ENCODE assay signal across 6 worm cellular contexts in genomic region chrX:8231858-8232257, ce11.
TF ChIP-seq lines count a peak whose summit lies in the region.

Gene K02A6.3 (minus strand): TSS chrX:8231931.

TF ChIP-seq in whole organism, L1 larva, 84 proteins besides CTCF, POLR2A, EP300 and RAD21 (continued from another document and continues in another):
- peak; percentile 44 for TF ChIP-seq zip-4 (GFP tag; optimal IDR thresholded peaks at IDR 0.05; lab: Kevin White, UChicago)
- TF ChIP-seq C34B4.2 (tag; optimal IDR thresholded peaks at IDR 0.05; lab: Kevin White, UChicago): no peak
- TF ChIP-seq ztf-11 (tag; optimal IDR thresholded peaks at IDR 0.05; lab: Kevin White, UChicago): no peak
- peak; percentile 47 for TF ChIP-seq unc-86 (tag; optimal IDR thresholded peaks at IDR 0.05; lab: Kevin White, UChicago)
- TF ChIP-seq aly-2 (tag; optimal IDR thresholded peaks at IDR 0.05; lab: Kevin White, UChicago): no peak
- peak; percentile 47 for TF ChIP-seq C04F5.9 (tag; optimal IDR thresholded peaks at IDR 0.05; lab: Kevin White, UChicago)
- peak; percentile 18 for TF ChIP-seq nhr-11 (tag; optimal IDR thresholded peaks at IDR 0.05; lab: Kevin White, UChicago)
- TF ChIP-seq grh-1 (GFP tag; IDR thresholded peaks at IDR 0.05; lab: Robert Waterston, UW): peak; percentile 83
- no peak for TF ChIP-seq ets-5 (GFP tag; IDR thresholded peaks at IDR 0.05; lab: Robert Waterston, UW)
- no peak for TF ChIP-seq unc-98 (GFP tag; IDR thresholded peaks at IDR 0.05; lab: Robert Waterston, UW)
- no peak for TF ChIP-seq sptf-1 (tag; optimal IDR thresholded peaks at IDR 0.05; lab: Kevin White, UChicago)
- TF ChIP-seq unc-130 (tag; optimal IDR thresholded peaks at IDR 0.05; lab: Kevin White, UChicago): peak; percentile 91
- peak; percentile 1 for TF ChIP-seq egl-13 (tag; optimal IDR thresholded peaks at IDR 0.05; lab: Kevin White, UChicago)
- peak; percentile 77 for TF ChIP-seq xbp-1 (tag; optimal IDR thresholded peaks at IDR 0.05; lab: Kevin White, UChicago)
- TF ChIP-seq ceh-82 (tag; optimal IDR thresholded peaks at IDR 0.05; lab: Kevin White, UChicago): peak; percentile 13 to 53 (median 26)
- TF ChIP-seq mef-2 (tag; optimal IDR thresholded peaks at IDR 0.05; lab: Kevin White, UChicago): peak; percentile 85
- no peak for TF ChIP-seq aha-1 (tag; optimal IDR thresholded peaks at IDR 0.05; lab: Kevin White, UChicago)
- TF ChIP-seq swsn-7 (tag; optimal IDR thresholded peaks at IDR 0.05; lab: Kevin White, UChicago): peak; percentile 88
- TF ChIP-seq ceh-88 (GFP tag; IDR thresholded peaks at IDR 0.05; lab: Robert Waterston, UW): peak; percentile 76
- no peak for TF ChIP-seq nhr-28 (tag; optimal IDR thresholded peaks at IDR 0.05; lab: Kevin White, UChicago)
- TF ChIP-seq nhr-20 (tag; optimal IDR thresholded peaks at IDR 0.05; lab: Kevin White, UChicago): peak; percentile 98
- no peak for TF ChIP-seq unc-62 (GFP tag; optimal IDR thresholded peaks at IDR 0.05; lab: Kevin White, UChicago)
- TF ChIP-seq nhr-84 (tag; optimal IDR thresholded peaks at IDR 0.05; lab: Kevin White, UChicago): no peak

TF ChIP-seq in whole organism, L2 larva, 48 proteins besides CTCF, POLR2A, EP300 and RAD21 (continued from another document):
- TF ChIP-seq aly-2 (tag; optimal IDR thresholded peaks at IDR 0.05; lab: Kevin White, UChicago) (no peak), sma-3 (GFP tag; optimal IDR thresholded peaks at IDR 0.05; lab: Kevin White, UChicago) (peak; percentile 95), nhr-11 (tag; optimal IDR thresholded peaks at IDR 0.05; lab: Kevin White, UChicago) (no peak), dmd-4 (tag; optimal IDR thresholded peaks at IDR 0.05; lab: Kevin White, UChicago) (no peak), R02D3.7 (tag; optimal IDR thresholded peaks at IDR 0.05; lab: Kevin White, UChicago) (no peak), lin-11 (tag; optimal IDR thresholded peaks at IDR 0.05; lab: Kevin White, UChicago) (peak; percentile 22), ztf-4 (tag; optimal IDR thresholded peaks at IDR 0.05; lab: Kevin White, UChicago) (peak; percentile 86), fos-1 (tag; optimal IDR thresholded peaks at IDR 0.05; lab: Kevin White, UChicago) (peak; percentile 72), mdl-1 (tag; optimal IDR thresholded peaks at IDR 0.05; lab: Kevin White, UChicago) (peak; percentile 88 to 97), nhr-237 (tag; optimal IDR thresholded peaks at IDR 0.05; lab: Kevin White, UChicago) (no peak), unc-62 (GFP tag; optimal IDR thresholded peaks at IDR 0.05; lab: Kevin White, UChicago) (no peak), ztf-1 (GFP tag; conservative IDR thresholded peaks at IDR 0.05; lab: Robert Waterston, UW) (no peak), mab-5 (tag; optimal IDR thresholded peaks at IDR 0.05; lab: Kevin White, UChicago) (peak; percentile 80), mbf-1 (tag; optimal IDR thresholded peaks at IDR 0.05; lab: Kevin White, UChicago) (no peak)

TF ChIP-seq in whole organism, L3 larva, 47 proteins besides CTCF, POLR2A, EP300 and RAD21 (continued from another document):
- TF ChIP-seq nhr-25 (tag; optimal IDR thresholded peaks at IDR 0.05; lab: Kevin White, UChicago) (peak; percentile 94), fkh-10 (GFP tag; optimal IDR thresholded peaks at IDR 0.05; lab: Kevin White, UChicago) (no peak), egl-27 (tag; optimal IDR thresholded peaks at IDR 0.05; lab: Kevin White, UChicago) (peak; percentile 47)

TF ChIP-seq in whole organism, L4 larva, 104 proteins besides CTCF, POLR2A, EP300 and RAD21 (continued from another document and continues in another):
- TF ChIP-seq daf-19 (GFP tag; conservative IDR thresholded peaks at IDR 0.05; lab: Robert Waterston, UW) (no peak), F44E2.7 (GFP tag; IDR thresholded peaks at IDR 0.05; lab: Robert Waterston, UW) (no peak), aly-2 (tag; optimal IDR thresholded peaks at IDR 0.05; lab: Kevin White, UChicago) (no peak), nhr-11 (tag; optimal IDR thresholded peaks at IDR 0.05; lab: Kevin White, UChicago) (peak; percentile 84), spr-1 (tag; optimal IDR thresholded peaks at IDR 0.05; lab: Kevin White, UChicago) (peak; percentile 3), mdt-29 (GFP tag; IDR thresholded peaks at IDR 0.05; lab: Robert Waterston, UW) (peak; percentile 66; the same call in 1 of the 2 replicates), dpl-1 (GFP tag; optimal IDR thresholded peaks at IDR 0.05; lab: Kevin White, UChicago) (peak; percentile 56), fos-1 (tag; optimal IDR thresholded peaks at IDR 0.05; lab: Kevin White, UChicago) (no peak), lim-7 (GFP tag; IDR thresholded peaks at IDR 0.05; lab: Robert Waterston, UW) (no peak), F10B5.3 (tag; optimal IDR thresholded peaks at IDR 0.05; lab: Kevin White, UChicago) (no peak), hmg-1.1 (GFP tag; IDR thresholded peaks at IDR 0.05; lab: Robert Waterston, UW) (peak; percentile 85), lin-29 (GFP tag; IDR thresholded peaks at IDR 0.05; lab: Robert Waterston, UW) (no peak), vab-7 (GFP tag; IDR thresholded peaks at IDR 0.05; lab: Robert Waterston, UW) (no peak; the same call in 1 of the 2 replicates), nhr-77 (tag; optimal IDR thresholded peaks at IDR 0.05; lab: Kevin White, UChicago) (peak; percentile 94), hlh-11 (tag; optimal IDR thresholded peaks at IDR 0.05; lab: Kevin White, UChicago) (peak; percentile 98), fkh-10 (GFP tag; optimal IDR thresholded peaks at IDR 0.05; lab: Kevin White, UChicago) (no peak), daf-16 (GFP tag; optimal IDR thresholded peaks at IDR 0.05; lab: Kevin White, UChicago) (peak in 1 of 2 experiments; percentile 98), daf-16 (tag; optimal IDR thresholded peaks at IDR 0.05; lab: Kevin White, UChicago) (peak; percentile 100), ctbp-1 (GFP tag; IDR thresholded peaks at IDR 0.05; lab: Robert Waterston, UW) (peak; percentile 44; the same call in 1 of the 2 replicates), Y5F2A.4 (GFP tag; optimal IDR thresholded peaks at IDR 0.05; lab: Kevin White, UChicago) (no peak), zip-2 (tag; optimal IDR thresholded peaks at IDR 0.05; lab: Kevin White, UChicago) (peak; percentile 53), madf-5 (GFP tag; IDR thresholded peaks at IDR 0.05; lab: Robert Waterston, UW) (no peak), mep-1 (tag; optimal IDR thresholded peaks at IDR 0.05; lab: Kevin White, UChicago) (peak; percentile 93), lin-39 (tag; optimal IDR thresholded peaks at IDR 0.05; lab: Kevin White, UChicago) (no peak), F37D6.2 (tag; optimal IDR thresholded peaks at IDR 0.05; lab: Kevin White, UChicago) (peak; percentile 27), D1046.2 (GFP tag; IDR thresholded peaks at IDR 0.05; lab: Robert Waterston, UW) (no peak), ceh-32 (tag; optimal IDR thresholded peaks at IDR 0.05; lab: Kevin White, UChicago; ENCODE audit: poor library complexity) (no peak), hif-1 (tag; optimal IDR thresholded peaks at IDR 0.05; lab: Kevin White, UChicago) (peak; percentile 9 to 86), saeg-2 (GFP tag; IDR thresholded peaks at IDR 0.05; lab: Robert Waterston, UW) (no peak), Y75B8A.6 (GFP tag; IDR thresholded peaks at IDR 0.05; lab: Robert Waterston, UW) (0 out of 2 replicates have a peak, but pooled peaks have one; percentile 65), Y48G9A.11 (GFP tag; IDR thresholded peaks at IDR 0.05; lab: Robert Waterston, UW) (no peak), mdl-1 (tag; optimal IDR thresholded peaks at IDR 0.05; lab: Kevin White, UChicago) (peak; percentile 94 to 99)

TF ChIP-seq in whole organism, late embryonic, 69 proteins besides CTCF, POLR2A, EP300 and RAD21 (continued from another document):
- TF ChIP-seq hlh-8 (tag; optimal IDR thresholded peaks at IDR 0.05; lab: Kevin White, UChicago) (peak; percentile 9), elt-2 (tag; optimal IDR thresholded peaks at IDR 0.05; lab: Kevin White, UChicago) (peak; percentile 28), F13H6.1 (tag; optimal IDR thresholded peaks at IDR 0.05; lab: Kevin White, UChicago) (peak; percentile 43), ceh-14 (tag; optimal IDR thresholded peaks at IDR 0.05; lab: Kevin White, UChicago) (no peak), pha-2 (tag; optimal IDR thresholded peaks at IDR 0.05; lab: Kevin White, UChicago) (no peak), elt-4 (tag; optimal IDR thresholded peaks at IDR 0.05; lab: Kevin White, UChicago) (no peak), ceh-30 (tag; optimal IDR thresholded peaks at IDR 0.05; lab: Kevin White, UChicago) (peak; percentile 10), rnt-1 (tag; optimal IDR thresholded peaks at IDR 0.05; lab: Kevin White, UChicago) (peak; percentile 69), nhr-11 (tag; optimal IDR thresholded peaks at IDR 0.05; lab: Kevin White, UChicago) (no peak), lim-6 (tag; optimal IDR thresholded peaks at IDR 0.05; lab: Kevin White, UChicago) (no peak), pax-1 (tag; optimal IDR thresholded peaks at IDR 0.05; lab: Kevin White, UChicago) (no peak), ceh-6 (GFP tag; optimal IDR thresholded peaks at IDR 0.05; lab: Kevin White, UChicago) (no peak), ama-1 (optimal IDR thresholded peaks at IDR 0.05; lab: Kevin White, UChicago) (no peak), hlh-13 (GFP tag; optimal IDR thresholded peaks at IDR 0.05; lab: Kevin White, UChicago) (no peak), K02D7.2 (tag; optimal IDR thresholded peaks at IDR 0.05; lab: Kevin White, UChicago) (no peak), unc-3 (GFP tag; conservative IDR thresholded peaks at IDR 0.05; lab: Robert Waterston, UW) (no peak), unc-3 (tag; optimal IDR thresholded peaks at IDR 0.05; lab: Kevin White, UChicago) (no peak), ceh-45 (GFP tag; IDR thresholded peaks at IDR 0.05; lab: Robert Waterston, UW) (no peak), ceh-31 (tag; optimal IDR thresholded peaks at IDR 0.05; lab: Kevin White, UChicago) (peak; percentile 36), ahr-1 (tag; optimal IDR thresholded peaks at IDR 0.05; lab: Kevin White, UChicago) (no peak), sox-4 (tag; optimal IDR thresholded peaks at IDR 0.05; lab: Kevin White, UChicago) (no peak), sox-2 (GFP tag; IDR thresholded peaks at IDR 0.05; lab: Robert Waterston, UW) (no peak), fkh-10 (GFP tag; optimal IDR thresholded peaks at IDR 0.05; lab: Kevin White, UChicago) (no peak), hlh-15 (tag; optimal IDR thresholded peaks at IDR 0.05; lab: Kevin White, UChicago) (no peak), ceh-2 (tag; optimal IDR thresholded peaks at IDR 0.05; lab: Kevin White, UChicago) (no peak), hlh-30 (tag; optimal IDR thresholded peaks at IDR 0.05; lab: Kevin White, UChicago; ENCODE audit: insufficient read depth) (peak; percentile 94), pha-4 (tag; optimal IDR thresholded peaks at IDR 0.05; lab: Kevin White, UChicago) (no peak), ceh-9 (tag; optimal IDR thresholded peaks at IDR 0.05; lab: Kevin White, UChicago) (no peak), Y22D7AL.16 (tag; optimal IDR thresholded peaks at IDR 0.05; lab: Kevin White, UChicago) (no peak), ceh-48 (tag; optimal IDR thresholded peaks at IDR 0.05; lab: Kevin White, UChicago) (peak; percentile 82), syd-9 (tag; optimal IDR thresholded peaks at IDR 0.05; lab: Kevin White, UChicago) (peak; percentile 33)

TF ChIP-seq in whole organism, young adult, 124 proteins besides CTCF, POLR2A, EP300 and RAD21 (continued from another document and continues in another):
- no peak for TF ChIP-seq hlh-12 (tag; optimal IDR thresholded peaks at IDR 0.05; lab: Kevin White, UChicago)
- TF ChIP-seq Y95B8A.8 (GFP tag; IDR thresholded peaks at IDR 0.05; lab: Robert Waterston, UW): peak; percentile 57; the same call in 1 of the 2 replicates
- TF ChIP-seq tlf-1 (GFP tag; optimal IDR thresholded peaks at IDR 0.05; lab: Kevin White, UChicago): peak; percentile 66
- peak; percentile 77 for TF ChIP-seq ztf-22 (GFP tag; optimal IDR thresholded peaks at IDR 0.05; lab: Kevin White, UChicago)
- no peak for TF ChIP-seq B0261.1 (tag; optimal IDR thresholded peaks at IDR 0.05; lab: Kevin White, UChicago)
- 0 out of 2 replicates have a peak, but pooled peaks have one; percentile 37 for TF ChIP-seq madf-3 (GFP tag; IDR thresholded peaks at IDR 0.05; lab: Robert Waterston, UW)
- TF ChIP-seq nfya-2 (GFP tag; IDR thresholded peaks at IDR 0.05; lab: Robert Waterston, UW): no peak
- no peak for TF ChIP-seq ztf-6 (GFP tag; IDR thresholded peaks at IDR 0.05; lab: Robert Waterston, UW)
- no peak for TF ChIP-seq egl-18 (GFP tag; IDR thresholded peaks at IDR 0.05; lab: Robert Waterston, UW)
- no peak for TF ChIP-seq ceh-40 (GFP tag; IDR thresholded peaks at IDR 0.05; lab: Robert Waterston, UW)
- peak; percentile 42; the same call in 1 of the 2 replicates for TF ChIP-seq lin-26 (GFP tag; IDR thresholded peaks at IDR 0.05; lab: Robert Waterston, UW)
- no peak for TF ChIP-seq Y53G8AR.9 (GFP tag; conservative IDR thresholded peaks at IDR 0.05; lab: Robert Waterston, UW)
- TF ChIP-seq lin-54 (GFP tag; optimal IDR thresholded peaks at IDR 0.05; lab: Kevin White, UChicago): peak; percentile 46
- TF ChIP-seq F57C9.4 (tag; optimal IDR thresholded peaks at IDR 0.05; lab: Kevin White, UChicago): no peak
- no peak for TF ChIP-seq Y67H2A.10 (GFP tag; conservative IDR thresholded peaks at IDR 0.05; lab: Robert Waterston, UW)
- no peak for TF ChIP-seq fkh-3 (tag; optimal IDR thresholded peaks at IDR 0.05; lab: Kevin White, UChicago)
- peak; percentile 75 for TF ChIP-seq gei-17 (GFP tag; optimal IDR thresholded peaks at IDR 0.05; lab: Kevin White, UChicago)
- TF ChIP-seq mes-4 (tag; optimal IDR thresholded peaks at IDR 0.05; lab: Kevin White, UChicago): no peak
- TF ChIP-seq ceh-91 (GFP tag; IDR thresholded peaks at IDR 0.05; lab: Robert Waterston, UW): no peak
- no peak for TF ChIP-seq him-1 (tag; optimal IDR thresholded peaks at IDR 0.05; lab: Kevin White, UChicago)
- TF ChIP-seq sdz-38 (tag; optimal IDR thresholded peaks at IDR 0.05; lab: Kevin White, UChicago): no peak
- peak; percentile 82 for TF ChIP-seq C06A6.2 (GFP tag; conservative IDR thresholded peaks at IDR 0.05; lab: Robert Waterston, UW)
- no peak for TF ChIP-seq efl-1 (GFP tag; optimal IDR thresholded peaks at IDR 0.05; lab: Kevin White, UChicago)
- no peak for TF ChIP-seq cebp-2 (GFP tag; IDR thresholded peaks at IDR 0.05; lab: Robert Waterston, UW)
- TF ChIP-seq rpc-1 (optimal IDR thresholded peaks at IDR 0.05; lab: Kevin White, UChicago): no peak
- TF ChIP-seq rpc-1 (tag; optimal IDR thresholded peaks at IDR 0.05; lab: Kevin White, UChicago): no peak
- no peak for TF ChIP-seq nhr-179 (tag; optimal IDR thresholded peaks at IDR 0.05; lab: Kevin White, UChicago)
- peak; percentile 4 for TF ChIP-seq ztf-18 (tag; optimal IDR thresholded peaks at IDR 0.05; lab: Kevin White, UChicago)
- TF ChIP-seq unc-62 (GFP tag; optimal IDR thresholded peaks at IDR 0.05; lab: Kevin White, UChicago): peak; percentile 15
- peak; percentile 69 for TF ChIP-seq ZK185.1 (tag; optimal IDR thresholded peaks at IDR 0.05; lab: Kevin White, UChicago; ENCODE audit: poor library complexity, severe bottlenecking)
- no peak for TF ChIP-seq dpff-1 (tag; optimal IDR thresholded peaks at IDR 0.05; lab: Kevin White, UChicago)
- TF ChIP-seq ceh-27 (GFP tag; optimal IDR thresholded peaks at IDR 0.05; lab: Kevin White, UChicago): peak; percentile 74
- peak; percentile 60; the same call in 1 of the 2 replicates for TF ChIP-seq pbrm-1 (GFP tag; IDR thresholded peaks at IDR 0.05; lab: Robert Waterston, UW)
- peak; percentile 88 for TF ChIP-seq dox-1 (GFP tag; IDR thresholded peaks at IDR 0.05; lab: Robert Waterston, UW)
- TF ChIP-seq lin-40 (tag; optimal IDR thresholded peaks at IDR 0.05; lab: Kevin White, UChicago): peak; percentile 88
- TF ChIP-seq snpc-3.4 (tag; optimal IDR thresholded peaks at IDR 0.05; lab: Kevin White, UChicago): no peak
- TF ChIP-seq hlh-26 (GFP tag; conservative IDR thresholded peaks at IDR 0.05; lab: Robert Waterston, UW): no peak
- no peak for TF ChIP-seq madf-6 (GFP tag; IDR thresholded peaks at IDR 0.05; lab: Robert Waterston, UW)
- TF ChIP-seq F37B4.10 (GFP tag; IDR thresholded peaks at IDR 0.05; lab: Robert Waterston, UW): no peak
- peak; percentile 2 for TF ChIP-seq die-1 (tag; optimal IDR thresholded peaks at IDR 0.05; lab: Kevin White, UChicago)
- TF ChIP-seq bed-1 (GFP tag; IDR thresholded peaks at IDR 0.05; lab: Robert Waterston, UW): no peak
- TF ChIP-seq ets-4 (GFP tag; optimal IDR thresholded peaks at IDR 0.05; lab: Kevin White, UChicago): peak; percentile 51
- TF ChIP-seq let-607 (tag; optimal IDR thresholded peaks at IDR 0.05; lab: Kevin White, UChicago): peak; percentile 60 to 70
- peak; percentile 91 for TF ChIP-seq B0336.3 (GFP tag; IDR thresholded peaks at IDR 0.05; lab: Robert Waterston, UW)
- TF ChIP-seq D2030.7 (GFP tag; IDR thresholded peaks at IDR 0.05; lab: Robert Waterston, UW): no peak
- peak; percentile 63 for TF ChIP-seq tbp1 (GFP tag; optimal IDR thresholded peaks at IDR 0.05; lab: Kevin White, UChicago)
